Fruit fly (Drosophila melanogaster) whole organism: ENCODE data around the gene mRRF2.

Experiments used
- CG8478 ChIP-seq: fragments of >200 bp; optimal IDR thresholded peaks from 2 replicates; lab custom pipeline; 2018; ENCODE audit warnings: inconsistent platforms
- Dll ChIP-seq: fragments of >200 bp; optimal IDR thresholded peaks from 2 replicates; lab custom pipeline; 2017
- EcR ChIP-seq, 2 experiments: fragments of >200 bp; optimal IDR thresholded peaks; 2 replicates each; lab custom pipeline; 2017; ENCODE audit warnings: missing biosample characterization in 2 of 2, missing genetic modification characterization in 2 of 2, missing genetic modification reagents in 2 of 2
- pan ChIP-seq: fragments of >200 bp; optimal IDR thresholded peaks from 2 replicates; lab custom pipeline; 2017
- psq ChIP-seq: fragments of >200 bp; optimal IDR thresholded peaks from 2 replicates; lab custom pipeline; 2017
- usp ChIP-seq: fragments of >200 bp; optimal IDR thresholded peaks from 2 replicates; lab custom pipeline; 2017; ENCODE audit warnings: missing biosample characterization, missing genetic modification characterization, mixed read lengths

DNA sequence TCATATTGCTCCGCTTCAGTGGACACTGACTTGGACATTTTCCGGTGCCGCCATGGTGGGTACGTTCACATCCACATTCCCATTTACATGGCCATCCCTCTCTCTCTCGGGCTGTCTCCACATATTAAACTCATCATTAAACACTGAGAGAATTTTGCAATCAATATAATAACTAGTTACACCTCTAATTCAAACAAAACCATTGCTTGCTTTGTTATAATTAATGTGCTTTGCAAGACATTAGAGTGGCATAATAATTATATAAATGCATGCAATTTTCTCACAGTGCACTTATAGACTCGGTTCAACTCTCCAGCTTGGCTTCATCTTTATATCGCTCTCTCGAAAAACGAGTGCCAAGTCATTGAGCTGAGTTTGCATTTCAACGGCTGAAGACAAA, 11.3 kb downstream of the mRRF2 start:
- no peak for TF ChIP-seq EcR (GFP tag; optimal IDR thresholded peaks at IDR 0.05; lab: Kevin White, UChicago)
- TF ChIP-seq psq (lab: Kevin White, UChicago): no peak
- TF ChIP-seq Dll: no peak
- no peak for TF ChIP-seq CG8478 (lab: Kevin White, UChicago)
- TF ChIP-seq usp: no peak
- TF ChIP-seq pan (lab: Kevin White, UChicago): no peak
